Worm (Caenorhabditis elegans): Measurements from ENCODE around the gene gst-37.

Gene gst-37

DNA sequence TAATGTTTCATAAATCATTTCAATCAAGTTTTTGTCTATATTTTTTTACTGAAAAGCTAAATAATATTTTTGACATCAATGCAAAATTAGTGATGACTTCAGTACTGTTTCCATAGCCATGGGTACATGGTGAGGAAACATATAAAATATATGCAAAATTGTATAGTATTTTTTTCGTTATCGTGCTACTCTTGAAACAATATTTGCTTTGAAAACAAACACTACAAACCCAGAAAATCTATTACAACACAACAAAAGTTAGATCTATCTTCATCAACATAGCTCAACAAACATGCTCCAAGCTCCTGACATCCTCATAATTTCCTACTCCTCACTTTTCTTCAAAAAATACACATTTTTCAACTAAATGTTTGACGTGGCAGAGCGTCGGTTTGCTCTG lies 12.9 kb upstream of the gst-37 start, which contains the start of gene srp-3:
Gene srp-3 (plus strand): TSS at position 301 of the 400 bp plus-strand sequence.
- TF ChIP-seq ztf-1 (GFP tag; conservative IDR thresholded peaks at IDR 0.05) (no peak), sem-4 (tag; optimal IDR thresholded peaks at IDR 0.05) (no peak), lin-39 (tag; optimal IDR thresholded peaks at IDR 0.05) (no peak), Y55F3AM.14 (GFP tag; optimal IDR thresholded peaks at IDR 0.05) (no peak), fos-1 (tag; optimal IDR thresholded peaks at IDR 0.05) (no peak), zag-1 (tag; optimal IDR thresholded peaks at IDR 0.05) (no peak), gmeb-1 (tag; optimal IDR thresholded peaks at IDR 0.05) (no peak), aly-2 (tag; optimal IDR thresholded peaks at IDR 0.05) (no peak), peb-1 (tag; optimal IDR thresholded peaks at IDR 0.05) (no peak), snpc-4 (tag; optimal IDR thresholded peaks at IDR 0.05) (no peak), skn-1 (tag; optimal IDR thresholded peaks at IDR 0.05) (no peak), unc-55 (GFP tag; optimal IDR thresholded peaks at IDR 0.05) (no peak), nhr-25 (tag; optimal IDR thresholded peaks at IDR 0.05) (no peak), ZK546.5 (tag; optimal IDR thresholded peaks at IDR 0.05) (no peak), nhr-21 (tag; optimal IDR thresholded peaks at IDR 0.05) (no peak)

DNA sequence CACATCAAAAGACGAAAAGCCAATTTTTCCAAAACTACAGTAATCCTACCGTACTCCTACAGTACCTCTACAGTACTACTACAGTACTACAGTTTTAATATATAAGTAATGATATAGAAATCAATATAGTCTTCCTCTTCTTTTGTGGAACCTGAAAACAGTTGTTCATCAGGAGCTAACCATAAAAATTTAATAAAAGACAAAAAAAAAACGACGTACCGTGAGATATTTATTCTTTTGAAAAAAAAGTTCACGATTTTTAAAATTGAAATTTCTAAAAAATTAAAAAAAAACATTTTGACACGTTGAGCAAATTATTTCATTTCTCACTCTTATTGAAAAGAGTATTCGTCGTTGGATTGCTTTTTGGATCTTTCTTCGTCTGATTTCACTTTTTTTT lies 10.3 kb upstream of the gst-37 start, which contains the start of gene Y32G9A.3:
Gene Y32G9A.3 (plus strand): TSS at position 301 of the 400 bp plus-strand sequence.
- TF ChIP-seq aly-2 (tag; optimal IDR thresholded peaks at IDR 0.05) = no peak
- no peak for TF ChIP-seq unc-39 (tag; optimal IDR thresholded peaks at IDR 0.05)
- no peak for TF ChIP-seq ztf-11 (tag; optimal IDR thresholded peaks at IDR 0.05)
- TF ChIP-seq dmd-4 (tag; optimal IDR thresholded peaks at IDR 0.05) = no peak
- no peak for TF ChIP-seq ceh-82 (tag; optimal IDR thresholded peaks at IDR 0.05)
- TF ChIP-seq C34F6.9 (tag; optimal IDR thresholded peaks at IDR 0.05) = no peak
- TF ChIP-seq unc-55 (GFP tag; optimal IDR thresholded peaks at IDR 0.05) = no peak
- no peak for TF ChIP-seq mbf-1 (tag; optimal IDR thresholded peaks at IDR 0.05)
- TF ChIP-seq Y55F3AM.14 (GFP tag; optimal IDR thresholded peaks at IDR 0.05) = no peak

DNA sequence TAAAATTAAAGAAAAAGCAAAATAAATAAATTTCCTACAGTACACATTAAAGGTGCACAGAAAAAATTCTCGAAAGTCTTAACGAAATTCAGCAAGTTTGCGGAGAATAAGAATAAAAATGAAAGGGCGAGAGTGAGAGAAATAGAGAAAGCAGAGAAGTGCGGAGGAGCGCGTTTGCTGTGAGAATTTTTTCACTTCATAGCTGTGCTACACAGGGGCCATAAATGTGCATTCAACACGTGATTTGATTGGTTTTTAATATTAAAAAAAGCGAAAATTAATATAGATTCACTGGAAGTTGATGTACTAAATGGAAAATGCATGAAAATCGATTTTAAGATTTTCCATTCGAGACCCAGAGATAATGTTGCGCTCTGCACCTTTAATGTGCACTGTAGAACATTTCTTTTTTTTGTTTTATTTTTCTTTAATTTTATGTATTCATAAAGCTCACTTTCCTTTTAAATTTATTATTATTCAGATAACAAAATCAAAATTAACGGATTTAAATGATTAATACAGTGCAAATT lies 3.3 kb upstream of the gst-37 start, which contains the start of gene Y32G9A.2:
Gene Y32G9A.2 (plus strand): TSS at position 480 of the 530 bp plus-strand sequence.
- TF ChIP-seq gmeb-1 (tag; optimal IDR thresholded peaks at IDR 0.05) (peak; percentile 41), nhr-21 (tag; optimal IDR thresholded peaks at IDR 0.05) (no peak), unc-55 (GFP tag; optimal IDR thresholded peaks at IDR 0.05) (peak; percentile 62), nhr-25 (tag; optimal IDR thresholded peaks at IDR 0.05) (no peak), nhr-129 (tag; optimal IDR thresholded peaks at IDR 0.05) (peak; percentile 50), mdl-1 (tag; optimal IDR thresholded peaks at IDR 0.05) (no peak), C34F6.9 (tag; optimal IDR thresholded peaks at IDR 0.05) (peak; percentile 67), lin-13 (GFP tag; optimal IDR thresholded peaks at IDR 0.05) (peak; percentile 34)

DNA sequence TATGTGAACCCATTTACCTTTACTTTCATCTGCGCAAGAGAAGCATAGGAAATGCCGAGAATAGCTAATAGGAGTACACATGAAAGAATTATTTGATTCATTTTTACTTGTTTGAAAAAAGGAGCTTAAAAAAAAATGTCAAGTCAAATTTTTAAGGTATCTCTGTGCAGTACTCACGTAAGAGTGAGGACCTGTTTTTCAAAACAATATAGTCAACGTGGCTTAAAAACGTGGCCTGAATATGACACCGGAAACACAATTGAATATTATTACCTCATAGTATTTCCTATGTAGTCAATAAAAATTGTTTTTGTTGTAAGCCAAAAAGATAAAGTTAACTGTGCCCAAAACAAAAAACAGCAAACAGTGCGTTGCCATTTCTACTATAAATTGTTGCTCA lies 1.3 kb upstream of the gst-37 start, which contains the start of gene Y32G9A.12:
Gene Y32G9A.12 (minus strand): TSS at position 101 of the 400 bp plus-strand sequence.
- TF ChIP-seq unc-62 (GFP tag; optimal IDR thresholded peaks at IDR 0.05) (no peak), skn-1 (tag; optimal IDR thresholded peaks at IDR 0.05) (no peak), C34F6.9 (tag; optimal IDR thresholded peaks at IDR 0.05) (no peak), ama-1 (optimal IDR thresholded peaks at IDR 0.05) (no peak), unc-39 (tag; optimal IDR thresholded peaks at IDR 0.05) (no peak), mdl-1 (tag; optimal IDR thresholded peaks at IDR 0.05) (no peak), zag-1 (tag; optimal IDR thresholded peaks at IDR 0.05) (no peak), fos-1 (tag; optimal IDR thresholded peaks at IDR 0.05) (no peak), R02D3.7 (tag; optimal IDR thresholded peaks at IDR 0.05) (no peak), elt-3 (tag; optimal IDR thresholded peaks at IDR 0.05) (no peak), lin-13 (GFP tag; optimal IDR thresholded peaks at IDR 0.05) (no peak), nhr-25 (tag; optimal IDR thresholded peaks at IDR 0.05) (no peak), lin-39 (tag; optimal IDR thresholded peaks at IDR 0.05) (no peak), ZK546.5 (tag; optimal IDR thresholded peaks at IDR 0.05) (no peak), ztf-4 (tag; optimal IDR thresholded peaks at IDR 0.05) (no peak), nhr-129 (tag; optimal IDR thresholded peaks at IDR 0.05) (no peak), nhr-23 (tag; optimal IDR thresholded peaks at IDR 0.05) (no peak), F13H6.1 (tag; optimal IDR thresholded peaks at IDR 0.05) (no peak), nhr-10 (tag; optimal IDR thresholded peaks at IDR 0.05) (no peak), ceh-16 (tag; optimal IDR thresholded peaks at IDR 0.05) (no peak)

DNA sequence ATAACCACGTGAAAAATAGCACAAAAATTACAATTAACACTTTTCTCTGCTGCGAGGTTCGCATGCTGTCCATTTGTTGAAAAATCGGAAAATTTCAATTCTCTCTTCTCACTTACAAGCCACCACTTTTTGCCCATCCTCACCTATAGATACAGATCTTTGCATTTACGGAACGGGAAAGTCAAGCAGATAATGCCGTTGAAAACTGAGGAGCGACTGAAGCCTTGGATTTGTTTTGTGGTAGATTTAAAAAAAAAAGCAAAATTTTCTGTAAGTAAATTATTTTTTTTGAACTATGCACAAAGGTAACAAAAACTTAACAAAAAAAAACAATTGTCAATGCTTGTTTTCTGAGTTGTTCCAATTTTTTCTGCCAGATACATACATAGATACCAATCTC lies 4.1 kb downstream of the gst-37 start, which contains the start of gene T06A1.1:
Gene T06A1.1 (minus strand): TSS at position 101 of the 400 bp plus-strand sequence.
- TF ChIP-seq lin-11 (tag; optimal IDR thresholded peaks at IDR 0.05) = no peak
- TF ChIP-seq Y55F3AM.14 (GFP tag; optimal IDR thresholded peaks at IDR 0.05) = no peak
- TF ChIP-seq snpc-4 (tag; optimal IDR thresholded peaks at IDR 0.05) = no peak
- no peak for TF ChIP-seq ZK546.5 (tag; optimal IDR thresholded peaks at IDR 0.05)
- no peak for TF ChIP-seq fos-1 (tag; optimal IDR thresholded peaks at IDR 0.05)
